Fruit fly (Drosophila melanogaster) whole organism, embryonic: ENCODE results near the gene CG16826.
A peak's percentile ranks its signal among the peaks of the same experiment; 100 is the strongest.

ENCODE experiments used
- Aef1 ChIP-seq: fragments of 200-800 bp; sonication (Bioruptor generic); IDR thresholded peaks from 3 replicates; pipeline ENCODE4 v1.3.6; 2022; ENCODE audit warnings: missing biosample characterization, missing genetic modification characterization
- Atf3 ChIP-seq: fragments of 200-800 bp; sonication (Bioruptor generic); optimal IDR thresholded peaks from 3 replicates; lab custom pipeline; 2016; ENCODE audit warnings: missing biosample characterization, missing genetic modification characterization
- B-H2 ChIP-seq: fragments of 200-800 bp; sonication (Bioruptor generic); optimal IDR thresholded peaks from 2 replicates; lab custom pipeline; 2018; ENCODE audit warnings: missing biosample characterization, mild to moderate bottlenecking, missing genetic modification characterization
- CG1024 ChIP-seq: fragments of 200-800 bp; sonication (Bioruptor generic); IDR thresholded peaks from 2 replicates; pipeline ENCODE4 v1.3.6; 2022; ENCODE audit warnings: missing biosample characterization, missing genetic modification characterization
- CG10462 ChIP-seq: fragments of 200-800 bp; sonication (Bioruptor generic); optimal IDR thresholded peaks from 2 replicates; lab custom pipeline; 2016; ENCODE audit warnings: missing biosample characterization, missing genetic modification characterization
- CG12104 ChIP-seq: fragments of 200-800 bp; sonication (Bioruptor generic); optimal IDR thresholded peaks from 3 replicates; lab custom pipeline; 2016; ENCODE audit warnings: missing biosample characterization, missing genetic modification characterization
- CG13123 ChIP-seq: fragments of 200-800 bp; sonication (Bioruptor generic); optimal IDR thresholded peaks from 2 replicates; lab custom pipeline; 2016; ENCODE audit warnings: missing biosample characterization, missing genetic modification characterization
- CG15011 ChIP-seq: fragments of 200-800 bp; sonication (Bioruptor generic); optimal IDR thresholded peaks from 3 replicates; lab custom pipeline; 2018; ENCODE audit warnings: missing biosample characterization, mild to moderate bottlenecking, missing genetic modification characterization
- CG17359 ChIP-seq: fragments of 200-800 bp; sonication (Bioruptor generic); optimal IDR thresholded peaks from 3 replicates; lab custom pipeline; 2018; ENCODE audit warnings: missing biosample characterization, mild to moderate bottlenecking, missing genetic modification characterization, moderate library complexity
- CG1832 ChIP-seq: fragments of 200-800 bp; sonication (Bioruptor generic); optimal IDR thresholded peaks from 2 replicates; lab custom pipeline; 2017; ENCODE audit warnings: missing biosample characterization, mild to moderate bottlenecking, missing genetic modification characterization, inconsistent platforms
- CG30020 ChIP-seq: fragments of 200-800 bp; optimal IDR thresholded peaks from 2 replicates; lab custom pipeline; 2019; ENCODE audit warnings: missing biosample characterization, mild to moderate bottlenecking, missing genetic modification characterization, moderate library complexity
- CG31388 ChIP-seq: fragments of 200-800 bp; sonication (Bioruptor generic); optimal IDR thresholded peaks from 2 replicates; lab custom pipeline; 2016; ENCODE audit warnings: missing biosample characterization, missing genetic modification characterization
- CG31441 ChIP-seq: fragments of 200-800 bp; sonication (Bioruptor generic); IDR thresholded peaks from 2 replicates; pipeline ENCODE4 v1.3.6; 2022; ENCODE audit warnings: missing biosample characterization, missing genetic modification characterization
- CG32772 ChIP-seq: fragments of 200-800 bp; sonication (Bioruptor generic); IDR thresholded peaks from 2 replicates; pipeline ENCODE4 v1.3.6; 2022; ENCODE audit warnings: missing biosample characterization, missing genetic modification characterization
- CG4424 ChIP-seq: fragments of 200-800 bp; sonication (Bioruptor generic); optimal IDR thresholded peaks from 3 replicates; lab custom pipeline; 2016; ENCODE audit warnings: missing biosample characterization, missing genetic modification characterization
- CG4730 ChIP-seq: fragments of 200-800 bp; sonication (Bioruptor generic); IDR thresholded peaks from 2 replicates; pipeline ENCODE4 v1.3.6; 2022; ENCODE audit warnings: missing biosample characterization, missing genetic modification characterization
- CG6175 ChIP-seq: fragments of 200-800 bp; sonication (Bioruptor generic); IDR thresholded peaks from 3 replicates; pipeline ENCODE4 v1.3.6; 2022; ENCODE audit warnings: missing biosample characterization, missing genetic modification characterization
- CG6272 ChIP-seq: fragments of 200-800 bp; sonication (Bioruptor generic); IDR thresholded peaks from 2 replicates; pipeline ENCODE4 v1.3.6; 2022; ENCODE audit warnings: missing biosample characterization, missing genetic modification characterization
- CG6689 ChIP-seq: fragments of 200-800 bp; sonication (Bioruptor generic); IDR thresholded peaks from 2 replicates; pipeline ENCODE4 v1.3.6; 2022; ENCODE audit warnings: missing biosample characterization, missing genetic modification characterization
- CG7372 ChIP-seq: fragments of 200-800 bp; sonication (Bioruptor generic); IDR thresholded peaks from 2 replicates; pipeline ENCODE4 v1.3.6; 2022; ENCODE audit warnings: missing biosample characterization, missing genetic modification characterization
- CG9437 ChIP-seq: fragments of 200-800 bp; sonication (Bioruptor generic); optimal IDR thresholded peaks from 2 replicates; lab custom pipeline; 2018; ENCODE audit warnings: missing biosample characterization, mild to moderate bottlenecking, missing genetic modification characterization
- CG9727 ChIP-seq: fragments of 200-800 bp; sonication (Bioruptor generic); optimal IDR thresholded peaks from 3 replicates; lab custom pipeline; 2017; ENCODE audit warnings: missing biosample characterization, mild to moderate bottlenecking, missing genetic modification characterization
- Dfd ChIP-seq, 2 experiments: fragments of >200 bp; optimal IDR thresholded peaks; 2 replicates each; lab custom pipeline; 2017; ENCODE audit warnings: missing biosample characterization in 2 of 2, missing genetic modification characterization in 2 of 2
- Eip74EF ChIP-seq, 2 experiments: fragments of 200-800 bp in 1 of 2; fragments of >200 bp in 1 of 2; sonication (Bioruptor generic) in 1 of 2; optimal IDR thresholded peaks; 2 replicates each; lab custom pipeline; 2017 to 2019; ENCODE audit warnings: missing biosample characterization in 2 of 2, missing genetic modification characterization in 2 of 2, mild to moderate bottlenecking in 1 of 2, moderate library complexity in 1 of 2
- Fer3 ChIP-seq: fragments of 200-800 bp; sonication (Bioruptor generic); optimal IDR thresholded peaks from 2 replicates; lab custom pipeline; 2018; ENCODE audit warnings: missing biosample characterization, mild to moderate bottlenecking, missing genetic modification characterization, moderate library complexity
- Hmr ChIP-seq: fragments of 200-800 bp; sonication (Bioruptor generic); optimal IDR thresholded peaks from 3 replicates; lab custom pipeline; 2017; ENCODE audit warnings: mild to moderate bottlenecking, missing biosample characterization, missing genetic modification reagents, missing genetic modification characterization
- Hsf ChIP-seq: fragments of 200-800 bp; sonication (Bioruptor generic); optimal IDR thresholded peaks from 3 replicates; lab custom pipeline; 2016; ENCODE audit warnings: missing biosample characterization, missing genetic modification characterization
- Mrtf ChIP-seq: fragments of 200-800 bp; sonication (Bioruptor generic); IDR thresholded peaks from 3 replicates; pipeline ENCODE4 v1.3.6; 2022; ENCODE audit warnings: missing biosample characterization, missing genetic modification characterization
- Spps ChIP-seq: fragments of 200-800 bp; sonication (Bioruptor generic); optimal IDR thresholded peaks from 2 replicates; lab custom pipeline; 2018; ENCODE audit warnings: missing biosample characterization, mild to moderate bottlenecking, missing genetic modification characterization
- Xbp1 ChIP-seq: fragments of 200-800 bp; sonication (Bioruptor generic); optimal IDR thresholded peaks from 3 replicates; lab custom pipeline; 2016; ENCODE audit warnings: missing biosample characterization, mild to moderate bottlenecking, missing genetic modification characterization
- amos ChIP-seq: fragments of 200-800 bp; sonication (Bioruptor generic); IDR thresholded peaks from 2 replicates; pipeline ENCODE4 v1.3.6; 2022; ENCODE audit warnings: missing biosample characterization, missing genetic modification characterization; ENCODE audit not compliant: partially characterized antibody
- ase ChIP-seq: fragments of 200-800 bp; sonication (Bioruptor generic); IDR thresholded peaks from 3 replicates; pipeline ENCODE4 v1.3.6; 2022; ENCODE audit warnings: missing biosample characterization, missing genetic modification characterization
- cad ChIP-seq: fragments of >200 bp; optimal IDR thresholded peaks from 2 replicates; lab custom pipeline; 2017; ENCODE audit warnings: missing biosample characterization, missing genetic modification characterization
- cg ChIP-seq: fragments of 200-800 bp; sonication (Bioruptor generic); optimal IDR thresholded peaks from 3 replicates; lab custom pipeline; 2019; ENCODE audit warnings: missing biosample characterization, mild to moderate bottlenecking, missing genetic modification characterization, moderate library complexity
- chm ChIP-seq: fragments of 200-800 bp; sonication (Bioruptor generic); IDR thresholded peaks from 2 replicates; pipeline ENCODE4 v1.3.6; 2022; ENCODE audit warnings: missing biosample characterization, missing genetic modification characterization
- chn ChIP-seq: fragments of 200-800 bp; sonication (Bioruptor generic); optimal IDR thresholded peaks from 2 replicates; lab custom pipeline; 2016; ENCODE audit warnings: missing biosample characterization, missing genetic modification characterization
- ci ChIP-seq: fragments of 200-800 bp; sonication (Bioruptor generic); IDR thresholded peaks from 3 replicates; pipeline ENCODE4 v1.3.6; 2022; ENCODE audit warnings: missing biosample characterization, missing genetic modification characterization
- dm ChIP-seq: fragments of 200-800 bp; sonication (Bioruptor generic); optimal IDR thresholded peaks from 3 replicates; lab custom pipeline; 2016; ENCODE audit warnings: missing biosample characterization, missing genetic modification characterization
- fd3F ChIP-seq: fragments of 200-800 bp; sonication (Bioruptor generic); optimal IDR thresholded peaks from 2 replicates; lab custom pipeline; 2018; ENCODE audit warnings: missing biosample characterization, mild to moderate bottlenecking, missing genetic modification characterization, moderate library complexity
- h ChIP-seq: fragments of >200 bp; optimal IDR thresholded peaks from 2 replicates; lab custom pipeline; 2017
- ind ChIP-seq: fragments of 200-800 bp; sonication (Bioruptor generic); optimal IDR thresholded peaks from 3 replicates; lab custom pipeline; 2016; ENCODE audit warnings: missing biosample characterization, missing genetic modification characterization
- jigr1 ChIP-seq: fragments of 200-800 bp; sonication (Bioruptor generic); IDR thresholded peaks from 3 replicates; pipeline ENCODE4 v1.3.6; 2022; ENCODE audit warnings: missing biosample characterization, missing genetic modification characterization
- lov ChIP-seq, 2 experiments: fragments of 200-800 bp in 1 of 2; fragments of >200 bp in 1 of 2; sonication (Bioruptor generic) in 1 of 2; IDR thresholded peaks in 1 of 2; optimal IDR thresholded peaks in 1 of 2; 2 replicates in 1 of 2; 3 replicates in 1 of 2; pipeline versions ENCODE4 v1.3.6 to Lab custom; 2017 to 2022; ENCODE audit warnings: missing biosample characterization in 1 of 2, missing genetic modification characterization in 1 of 2
- maf-S ChIP-seq: fragments of 200-800 bp; sonication (Bioruptor generic); optimal IDR thresholded peaks from 2 replicates; lab custom pipeline; 2016; ENCODE audit warnings: missing biosample characterization, missing genetic modification characterization
- mirr ChIP-seq: fragments of 200-800 bp; sonication (Bioruptor generic); optimal IDR thresholded peaks from 3 replicates; lab custom pipeline; 2018; ENCODE audit warnings: missing biosample characterization, mild to moderate bottlenecking, missing genetic modification characterization
- org-1 ChIP-seq: fragments of 200-800 bp; sonication (Bioruptor generic); optimal IDR thresholded peaks from 2 replicates; lab custom pipeline; 2017; ENCODE audit warnings: missing biosample characterization, missing genetic modification characterization
- run ChIP-seq: fragments of 200-800 bp; sonication (Bioruptor generic); optimal IDR thresholded peaks from 3 replicates; lab custom pipeline; 2018; ENCODE audit warnings: missing biosample characterization, mild to moderate bottlenecking, missing genetic modification characterization
- sim ChIP-seq: fragments of 200-800 bp; sonication (Bioruptor generic); IDR thresholded peaks from 2 replicates; pipeline ENCODE4 v1.3.6; 2022; ENCODE audit warnings: missing biosample characterization, missing genetic modification characterization
- tap ChIP-seq: fragments of 200-800 bp; optimal IDR thresholded peaks from 3 replicates; lab custom pipeline; 2019; ENCODE audit warnings: missing biosample characterization, mild to moderate bottlenecking, missing genetic modification characterization, moderate library complexity
- ttk ChIP-seq: fragments of 200-800 bp; sonication (Bioruptor generic); IDR thresholded peaks from 2 replicates; pipeline ENCODE4 v2.1.2; 2022; ENCODE audit warnings: missing biosample characterization, missing genetic modification characterization
- unc-4 ChIP-seq: fragments of 200-800 bp; sonication (Bioruptor generic); IDR thresholded peaks from 2 replicates; pipeline ENCODE4 v1.3.6; 2022; ENCODE audit warnings: missing biosample characterization, missing genetic modification characterization; ENCODE audit not compliant: partially characterized antibody

Gene CG16826

DNA sequence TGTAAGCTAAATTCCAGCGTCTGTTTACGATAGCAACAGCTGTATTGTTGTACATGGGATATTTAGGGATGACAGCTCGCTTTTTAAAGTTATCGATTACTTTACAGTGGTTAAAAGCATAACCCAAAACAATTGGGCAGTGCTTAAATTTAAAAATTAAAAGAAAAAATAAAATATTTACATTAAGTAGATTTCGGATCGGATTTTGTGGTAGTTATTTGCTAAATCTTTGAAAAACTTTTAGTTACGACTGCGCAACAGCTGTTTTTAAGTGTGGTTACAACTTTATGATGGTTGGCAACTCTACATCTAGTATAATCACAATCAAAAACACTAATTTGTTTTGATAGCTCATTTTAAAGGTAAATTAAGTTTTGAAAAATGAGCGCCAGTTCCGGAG is 39.7 kb downstream of the CG16826 start, which contains the start of the genes Ing5 and CG7099 (continued):
- peak; percentile 96 for TF ChIP-seq chn (GFP tag; lab: Kevin White, UChicago)
- peak; percentile 60 for TF ChIP-seq unc-4 (GFP tag; lab: Robert Waterston, UW)
- TF ChIP-seq CG7372 (GFP tag; lab: Robert Waterston, UW) = peak; percentile 96
- peak; percentile 91 for TF ChIP-seq mirr (GFP tag; lab: Kevin White, UChicago)
- no peak for TF ChIP-seq lov (optimal IDR thresholded peaks at IDR 0.05; lab: Kevin White, UChicago)
- TF ChIP-seq lov (GFP tag; IDR thresholded peaks at IDR 0.05; lab: Robert Waterston, UW) = peak; percentile 94
- TF ChIP-seq ase = peak; percentile 96
- TF ChIP-seq CG1832 (GFP tag; lab: Kevin White, UChicago) = no peak
- peak; percentile 96 for TF ChIP-seq fd3F
- peak; percentile 94 for TF ChIP-seq jigr1
- TF ChIP-seq CG9727 (GFP tag; lab: Kevin White, UChicago) = peak; percentile 96
- TF ChIP-seq Spps (tag; lab: Kevin White, UChicago) = peak; percentile 92
- peak; percentile 98 for TF ChIP-seq CG6272
- peak; percentile 92 for TF ChIP-seq CG1024 (GFP tag; lab: Robert Waterston, UW)
- TF ChIP-seq CG12104 (GFP tag; lab: Kevin White, UChicago) = peak; percentile 94
- TF ChIP-seq amos (GFP tag; lab: Robert Waterston, UW) = peak; percentile 56
- TF ChIP-seq CG4424 (GFP tag; lab: Kevin White, UChicago) = peak; percentile 96
- no peak for TF ChIP-seq Eip74EF (GFP tag; optimal IDR thresholded peaks at IDR 0.05; lab: Kevin White, UChicago)
- TF ChIP-seq run = peak; percentile 90
- peak; percentile 92 for TF ChIP-seq CG31388 (GFP tag; lab: Kevin White, UChicago)
- peak; percentile 82; the same call in 1 of the 2 replicates for TF ChIP-seq sim (GFP tag; lab: Robert Waterston, UW)
- TF ChIP-seq CG32772 = peak; percentile 97
- peak; percentile 85 for TF ChIP-seq CG15011
- peak; percentile 97 for TF ChIP-seq CG4730 (GFP tag; lab: Robert Waterston, UW)
- peak; percentile 90 for TF ChIP-seq Atf3
- peak; percentile 95 for TF ChIP-seq ttk (GFP tag; lab: Robert Waterston, UW)
- peak; percentile 91 for TF ChIP-seq maf-S (GFP tag; lab: Kevin White, UChicago)
- no peak for TF ChIP-seq h (lab: Kevin White, UChicago)
- peak; percentile 93 for TF ChIP-seq tap
- TF ChIP-seq Mrtf = peak; percentile 94
- TF ChIP-seq Aef1 (GFP tag; lab: Robert Waterston, UW) = peak; percentile 98
- peak; percentile 99 for TF ChIP-seq Xbp1 (GFP tag; lab: Kevin White, UChicago)
- peak; percentile 97 for TF ChIP-seq Fer3 (tag; lab: Kevin White, UChicago)
- peak; percentile 62 for TF ChIP-seq dm (GFP tag; lab: Kevin White, UChicago)
- TF ChIP-seq ind (GFP tag; lab: Kevin White, UChicago) = peak; percentile 98
- peak; percentile 97 for TF ChIP-seq Hsf (GFP tag; lab: Kevin White, UChicago)
- no peak for TF ChIP-seq cad (GFP tag; lab: Kevin White, UChicago)
- peak; percentile 97 for TF ChIP-seq ci
- TF ChIP-seq CG31441 (GFP tag; lab: Robert Waterston, UW) = peak; percentile 98
- TF ChIP-seq CG9437 (GFP tag; lab: Kevin White, UChicago) = peak; percentile 86
- TF ChIP-seq org-1 = peak; percentile 84
- TF ChIP-seq cg = no peak
- TF ChIP-seq B-H2 (GFP tag; lab: Kevin White, UChicago) = peak; percentile 96
- peak; percentile 95 for TF ChIP-seq CG10462 (GFP tag; lab: Kevin White, UChicago)
- peak; percentile 95 for TF ChIP-seq CG13123 (GFP tag; lab: Kevin White, UChicago)
- TF ChIP-seq Hmr (GFP tag; lab: Kevin White, UChicago) = peak; percentile 94
- peak; percentile 96 for TF ChIP-seq CG17359 (tag; lab: Kevin White, UChicago)
- no peak for TF ChIP-seq Dfd (GFP tag; optimal IDR thresholded peaks at IDR 0.05; lab: Kevin White, UChicago)
- TF ChIP-seq chm (GFP tag; lab: Robert Waterston, UW) = peak; percentile 94
- peak; percentile 96 for TF ChIP-seq CG6689 (GFP tag; lab: Robert Waterston, UW)
- peak; percentile 90 for TF ChIP-seq CG6175 (GFP tag; lab: Robert Waterston, UW)
- TF ChIP-seq CG30020 (tag; lab: Kevin White, UChicago) = peak; percentile 87
